Fruit fly (Drosophila melanogaster) whole organism, prepupa: ENCODE results near the gene CG34323.

Experiments used
- CG34406 ChIP-seq: fragments of 200-800 bp; sonication (Bioruptor generic); optimal IDR thresholded peaks from 3 replicates; lab custom pipeline; 2016; ENCODE audit warnings: missing biosample characterization, missing genetic modification characterization
- CG8319 ChIP-seq: fragments of 200-800 bp; sonication (Bioruptor generic); optimal IDR thresholded peaks from 3 replicates; lab custom pipeline; 2016; ENCODE audit warnings: missing biosample characterization, missing genetic modification characterization
- CG9139 ChIP-seq: fragments of 200-800 bp; sonication (Bioruptor generic); optimal IDR thresholded peaks from 3 replicates; lab custom pipeline; 2017; ENCODE audit warnings: missing biosample characterization, mild to moderate bottlenecking, missing genetic modification characterization
- Eip75B ChIP-seq: fragments of 200-800 bp; sonication (Bioruptor generic); optimal IDR thresholded peaks from 3 replicates; lab custom pipeline; 2016; ENCODE audit warnings: missing biosample characterization, missing genetic modification characterization
- Smox ChIP-seq: fragments of 200-800 bp; sonication (Bioruptor generic); optimal IDR thresholded peaks from 3 replicates; lab custom pipeline; 2016; ENCODE audit warnings: missing biosample characterization, missing genetic modification characterization
- Sox102F ChIP-seq: fragments of 200-800 bp; sonication (Bioruptor generic); optimal IDR thresholded peaks from 2 replicates; lab custom pipeline; 2016; ENCODE audit warnings: missing biosample characterization, mild to moderate bottlenecking, missing genetic modification characterization
- dsx ChIP-seq: fragments of 200-800 bp; optimal IDR thresholded peaks from 3 replicates; lab custom pipeline; 2019; ENCODE audit warnings: missing biosample characterization, mild to moderate bottlenecking, missing genetic modification characterization, moderate library complexity; ENCODE audit not compliant: poor library complexity, severe bottlenecking
- fd59A ChIP-seq: fragments of 200-800 bp; sonication (Bioruptor generic); optimal IDR thresholded peaks from 2 replicates; lab custom pipeline; 2017; ENCODE audit warnings: missing biosample characterization, mild to moderate bottlenecking, missing genetic modification characterization, missing genetic modification reagents
- vri ChIP-seq: fragments of 200-800 bp; sonication (Bioruptor generic); optimal IDR thresholded peaks from 3 replicates; lab custom pipeline; 2016; ENCODE audit warnings: missing biosample characterization, mild to moderate bottlenecking, missing genetic modification characterization

- TF ChIP-seq CG9139 (GFP tag; lab: Kevin White, UChicago) (no peak), fd59A (GFP tag; lab: Kevin White, UChicago) (no peak), CG8319 (GFP tag; lab: Kevin White, UChicago) (no peak), CG34406 (GFP tag; lab: Kevin White, UChicago) (no peak), Smox (GFP tag; lab: Kevin White, UChicago) (no peak), Eip75B (GFP tag; lab: Kevin White, UChicago) (no peak), Sox102F (GFP tag; lab: Kevin White, UChicago) (no peak), vri (GFP tag; lab: Kevin White, UChicago) (no peak), dsx (GFP tag; lab: Kevin White, UChicago) (no peak)
Measured at dm6 chrX:12059495-12059894, 10.7 kb upstream of the CG34323 start, which contains the start of gene Muc11A.
